Worm (Caenorhabditis elegans): ENCODE results near the gene ZC190.2.

DNA sequence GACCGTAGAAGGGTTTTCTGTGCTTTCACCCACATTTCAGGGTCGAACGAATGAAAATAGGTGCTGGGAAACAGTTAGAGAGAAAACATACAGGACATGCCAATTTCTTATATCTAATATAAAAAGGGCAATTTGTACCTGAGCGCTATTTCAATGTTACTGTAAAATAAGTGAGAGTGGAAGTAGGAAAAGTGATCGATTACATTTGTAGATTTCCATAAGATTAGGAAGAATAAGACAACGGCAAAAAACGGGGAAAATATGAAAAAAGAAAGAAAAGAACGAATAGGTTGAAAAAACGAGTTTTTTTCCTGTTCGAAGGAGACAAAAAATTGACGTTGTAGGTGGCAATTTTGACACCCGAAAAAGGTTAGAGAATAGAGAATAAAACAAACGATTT lies 12.9 kb upstream of the ZC190.2 start:
- no peak for TF ChIP-seq dmd-9 (GFP tag; IDR thresholded peaks at IDR 0.05)
- TF ChIP-seq set-16 (GFP tag; IDR thresholded peaks at IDR 0.05) = no peak
- no peak for TF ChIP-seq ceh-28 (tag; optimal IDR thresholded peaks at IDR 0.05)
- TF ChIP-seq nhr-25 (tag; optimal IDR thresholded peaks at IDR 0.05; ENCODE audit: borderline replicate concordance, insufficient read depth) = no peak
